Worm (Caenorhabditis elegans) whole organism, young adult: Measurements from ENCODE around the gene C08E3.13.

ENCODE experiments used
- ama-1 ChIP-seq, 3 experiments: fragments of 150-350 bp in 1 of 3; sonication (generic microtip) in 2 of 3; optimal IDR thresholded peaks; 2 replicates each; lab custom pipeline; 2014 to 2018; ENCODE audit warnings: missing biosample characterization in 2 of 3, missing genetic modification characterization in 2 of 3, missing genetic modification reagents in 2 of 3
- nhr-90 ChIP-seq: sonication (generic microtip); optimal IDR thresholded peaks from 2 replicates; lab custom pipeline; 2016; ENCODE audit warnings: missing genotype, mild to moderate bottlenecking, missing genetic modification characterization, missing compliant biosample characterization

DNA sequence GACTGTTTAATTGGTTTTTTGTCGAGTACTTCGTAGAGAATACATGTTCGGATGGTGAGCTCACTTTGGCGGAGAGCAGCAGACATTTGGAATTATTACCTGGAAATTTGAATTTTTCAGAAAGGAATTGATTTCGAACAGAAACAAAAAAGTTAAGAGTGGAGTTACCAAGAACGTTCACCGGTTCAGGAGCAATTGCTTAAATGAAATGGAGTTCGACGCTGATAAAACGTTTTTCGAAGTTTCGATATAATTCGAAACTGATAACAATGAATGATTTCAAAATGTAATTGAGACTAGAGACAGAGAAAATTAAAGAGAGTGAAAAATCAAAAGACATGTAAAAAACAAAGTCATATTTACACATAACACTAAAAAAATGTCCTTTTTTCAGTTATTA, 21.5 kb downstream of the C08E3.13 start, which contains the start of gene fbxa-163:
- TF ChIP-seq ama-1 (optimal IDR thresholded peaks at IDR 0.05; lab: Kevin White, UChicago) (no peak), ama-1 (GFP tag; optimal IDR thresholded peaks at IDR 0.05; lab: Kevin White, UChicago) (no peak), nhr-90 (tag; lab: Kevin White, UChicago) (no peak)
